Worm (Caenorhabditis elegans) whole organism, young adult: ENCODE measurements around the gene hecw-1.

Source experiments
- B0019.2 ChIP-seq: fragments of 200-800 bp; sonication (Bioruptor generic); conservative IDR thresholded peaks from 2 replicates; pipeline ENCODE4 v1.3.6; 2022; ENCODE audit warnings: missing genetic modification reagents, missing genetic modification characterization, missing compliant biosample characterization
- B0261.1 ChIP-seq: sonication (generic microtip); optimal IDR thresholded peaks from 2 replicates; lab custom pipeline; 2016; ENCODE audit warnings: mild to moderate bottlenecking, missing genetic modification characterization, moderate library complexity, missing compliant biosample characterization
- B0336.3 ChIP-seq: fragments of 200-800 bp; sonication (Bioruptor generic); IDR thresholded peaks from 2 replicates; pipeline ENCODE4 v1.3.6; 2022; ENCODE audit warnings: missing genetic modification characterization, missing compliant biosample characterization
- C17E4.6 ChIP-seq: fragments of 200-800 bp; sonication (Bioruptor generic); IDR thresholded peaks from 2 replicates; pipeline ENCODE4 v1.3.6; 2022; ENCODE audit warnings: missing genetic modification reagents, missing genetic modification characterization, missing compliant biosample characterization
- D2030.7 ChIP-seq: fragments of 200-800 bp; sonication (Bioruptor generic); IDR thresholded peaks from 2 replicates; pipeline ENCODE4 v1.3.6; 2022; ENCODE audit warnings: missing genetic modification reagents, missing genetic modification characterization, missing compliant biosample characterization
- F33H1.4 ChIP-seq: fragments of 200-800 bp; sonication (Bioruptor generic); IDR thresholded peaks from 2 replicates; pipeline ENCODE4 v1.3.6; 2022; ENCODE audit warnings: missing genetic modification reagents, missing genetic modification characterization, missing compliant biosample characterization
- F37B4.10 ChIP-seq: fragments of 200-800 bp; sonication (Bioruptor generic); IDR thresholded peaks from 2 replicates; pipeline ENCODE4 v1.3.6; 2022; ENCODE audit warnings: missing genetic modification characterization, missing compliant biosample characterization
- F57A8.1 ChIP-seq: fragments of 200-800 bp; sonication (Bioruptor generic); optimal IDR thresholded peaks from 2 replicates; lab custom pipeline; 2018; ENCODE audit warnings: mild to moderate bottlenecking, missing genetic modification characterization, moderate library complexity, missing compliant biosample characterization
- K11D2.4 ChIP-seq: fragments of 200-800 bp; sonication (Bioruptor generic); IDR thresholded peaks from 2 replicates; pipeline ENCODE4 v1.3.6; 2022; ENCODE audit warnings: missing genetic modification reagents, missing genetic modification characterization, missing compliant biosample characterization
- T26A5.8 ChIP-seq: sonication (generic microtip); optimal IDR thresholded peaks from 2 replicates; lab custom pipeline; 2016; ENCODE audit warnings: missing genetic modification characterization, missing compliant biosample characterization
- Y53F4B.3 ChIP-seq: fragments of 200-800 bp; sonication (Bioruptor generic); IDR thresholded peaks from 2 replicates; pipeline ENCODE4 v1.3.6; 2022; ENCODE audit warnings: missing genetic modification reagents, missing genetic modification characterization, missing compliant biosample characterization
- Y67H2A.10 ChIP-seq: fragments of 200-800 bp; sonication (Bioruptor generic); conservative IDR thresholded peaks from 2 replicates; pipeline ENCODE4 v1.3.6; 2022; ENCODE audit warnings: missing genetic modification reagents, missing genetic modification characterization, missing compliant biosample characterization
- atf-7 ChIP-seq: sonication (generic microtip); optimal IDR thresholded peaks from 2 replicates; lab custom pipeline; 2017; ENCODE audit warnings: mild to moderate bottlenecking, missing genetic modification characterization, missing compliant biosample characterization
- athp-1 ChIP-seq: sonication (generic microtip); optimal IDR thresholded peaks from 2 replicates; lab custom pipeline; 2017; ENCODE audit warnings: mild to moderate bottlenecking, missing genetic modification characterization, missing compliant biosample characterization
- bed-2 ChIP-seq: fragments of 200-800 bp; sonication (Bioruptor generic); IDR thresholded peaks from 2 replicates; pipeline ENCODE4 v1.3.6; 2022; ENCODE audit warnings: missing genetic modification reagents, missing genetic modification characterization, missing compliant biosample characterization
- cebp-1 ChIP-seq, 2 experiments: fragments of 200-800 bp in 1 of 2; sonication (Bioruptor generic) in 1 of 2; sonication (generic microtip) in 1 of 2; IDR thresholded peaks in 1 of 2; optimal IDR thresholded peaks in 1 of 2; 2 replicates each; pipeline versions ENCODE4 v1.3.6 to Lab custom; 2017 to 2022; ENCODE audit warnings: missing compliant biosample characterization in 2 of 2, missing genetic modification characterization in 2 of 2, mild to moderate bottlenecking in 1 of 2, missing genetic modification reagents in 1 of 2, moderate library complexity in 1 of 2
- cebp-2 ChIP-seq: fragments of 200-800 bp; sonication (Bioruptor generic); IDR thresholded peaks from 2 replicates; pipeline ENCODE4 v1.3.6; 2022; ENCODE audit warnings: missing genetic modification characterization, missing compliant biosample characterization
- ceh-100 ChIP-seq: fragments of 200-800 bp; sonication (Bioruptor generic); IDR thresholded peaks from 2 replicates; pipeline ENCODE4 v1.3.6; 2022; ENCODE audit warnings: missing genetic modification reagents, missing genetic modification characterization, missing compliant biosample characterization
- ceh-40 ChIP-seq: fragments of 200-800 bp; sonication (Bioruptor generic); IDR thresholded peaks from 2 replicates; pipeline ENCODE4 v1.3.6; 2022; ENCODE audit warnings: missing genetic modification characterization, missing compliant biosample characterization
- ceh-91 ChIP-seq: fragments of 200-800 bp; sonication (Bioruptor generic); IDR thresholded peaks from 2 replicates; pipeline ENCODE4 v1.3.6; 2022; ENCODE audit warnings: missing genetic modification reagents, missing genetic modification characterization, missing compliant biosample characterization
- egrh-3 ChIP-seq: fragments of 200-800 bp; sonication (Bioruptor generic); IDR thresholded peaks from 2 replicates; pipeline ENCODE4 v1.3.6; 2022; ENCODE audit warnings: missing genetic modification reagents, missing genetic modification characterization, missing compliant biosample characterization
- fkh-3 ChIP-seq: sonication (generic microtip); optimal IDR thresholded peaks from 2 replicates; lab custom pipeline; 2016; ENCODE audit warnings: mild to moderate bottlenecking, missing genetic modification characterization, missing compliant biosample characterization
- him-1 ChIP-seq: sonication (generic microtip); optimal IDR thresholded peaks from 2 replicates; lab custom pipeline; 2016; ENCODE audit warnings: missing genotype, missing genetic modification reagents, missing genetic modification characterization, missing compliant biosample characterization
- hlh-26 ChIP-seq: fragments of 200-800 bp; sonication (Bioruptor generic); conservative IDR thresholded peaks from 2 replicates; pipeline ENCODE4 v1.3.6; 2022; ENCODE audit warnings: missing genetic modification reagents, missing genetic modification characterization, missing compliant biosample characterization
- hmg-1.2 ChIP-seq: fragments of 200-800 bp; sonication (Bioruptor generic); IDR thresholded peaks from 2 replicates; pipeline ENCODE4 v1.3.6; 2022; ENCODE audit warnings: missing genetic modification reagents, missing genetic modification characterization, missing compliant biosample characterization
- hrde-1 ChIP-seq: sonication (generic microtip); optimal IDR thresholded peaks from 2 replicates; lab custom pipeline; 2016; ENCODE audit warnings: missing genetic modification characterization, mild to moderate bottlenecking, missing compliant biosample characterization, moderate library complexity, missing genotype, missing genetic modification reagents, borderline replicate concordance
- let-526 ChIP-seq: fragments of 200-800 bp; sonication (Bioruptor generic); IDR thresholded peaks from 2 replicates; pipeline ENCODE4 v1.3.6; 2022; ENCODE audit warnings: missing genetic modification reagents, missing genetic modification characterization, missing compliant biosample characterization
- lin-40 ChIP-seq: sonication (generic microtip); optimal IDR thresholded peaks from 2 replicates; lab custom pipeline; 2016; ENCODE audit warnings: missing genetic modification characterization, mild to moderate bottlenecking, missing compliant biosample characterization, missing genotype, missing genetic modification reagents
- lin-54 ChIP-seq: fragments of 200-800 bp; sonication (Bioruptor generic); optimal IDR thresholded peaks from 2 replicates; lab custom pipeline; 2018; ENCODE audit warnings: mild to moderate bottlenecking, missing genetic modification characterization, missing compliant biosample characterization
- lsl-1 ChIP-seq: fragments of 200-800 bp; sonication (Bioruptor generic); optimal IDR thresholded peaks from 2 replicates; lab custom pipeline; 2018; ENCODE audit warnings: mild to moderate bottlenecking, missing genetic modification characterization, moderate library complexity, missing compliant biosample characterization
- madf-10 ChIP-seq: sonication (generic microtip); optimal IDR thresholded peaks from 2 replicates; lab custom pipeline; 2016; ENCODE audit warnings: mild to moderate bottlenecking, missing genetic modification characterization, missing compliant biosample characterization
- mes-4 ChIP-seq: sonication (generic microtip); optimal IDR thresholded peaks from 2 replicates; lab custom pipeline; 2016; ENCODE audit warnings: missing genotype, missing genetic modification characterization, missing compliant biosample characterization
- nhr-90 ChIP-seq: sonication (generic microtip); optimal IDR thresholded peaks from 2 replicates; lab custom pipeline; 2016; ENCODE audit warnings: missing genotype, mild to moderate bottlenecking, missing genetic modification characterization, missing compliant biosample characterization
- repo-1 ChIP-seq: sonication (generic microtip); optimal IDR thresholded peaks from 2 replicates; lab custom pipeline; 2017; ENCODE audit warnings: mild to moderate bottlenecking, missing genetic modification characterization, missing compliant biosample characterization
- rpc-1 ChIP-seq, 2 experiments: fragments of 150-350 bp in 1 of 2; sonication (generic microtip) in 1 of 2; optimal IDR thresholded peaks; 2 replicates each; lab custom pipeline; 2014 to 2018; ENCODE audit warnings: missing biosample characterization in 1 of 2, missing genetic modification characterization in 1 of 2, missing genetic modification reagents in 1 of 2, missing genotype in 1 of 2
- sdz-38 ChIP-seq: sonication (generic microtip); optimal IDR thresholded peaks from 2 replicates; lab custom pipeline; 2016; ENCODE audit warnings: missing genotype, missing genetic modification characterization, missing compliant biosample characterization
- sea-2 ChIP-seq: fragments of 200-800 bp; sonication (Bioruptor generic); IDR thresholded peaks from 2 replicates; pipeline ENCODE4 v1.3.6; 2022; ENCODE audit warnings: missing genetic modification characterization, missing compliant biosample characterization
- snpc-3.4 ChIP-seq: sonication (generic microtip); optimal IDR thresholded peaks from 2 replicates; lab custom pipeline; 2017; ENCODE audit warnings: missing genetic modification characterization, mild to moderate bottlenecking, missing compliant biosample characterization, antibody characterized with exemption, moderate library complexity, missing genotype, missing genetic modification reagents
- somi-1 ChIP-seq: fragments of 200-800 bp; sonication (Bioruptor generic); optimal IDR thresholded peaks from 2 replicates; lab custom pipeline; 2018; ENCODE audit warnings: mild to moderate bottlenecking, missing genetic modification characterization, missing compliant biosample characterization
- tbp1 ChIP-seq: fragments of 200-800 bp; sonication (Bioruptor generic); optimal IDR thresholded peaks from 2 replicates; lab custom pipeline; 2018; ENCODE audit warnings: mild to moderate bottlenecking, missing genetic modification characterization, missing compliant biosample characterization
- tlf-1 ChIP-seq: fragments of 200-800 bp; sonication (Bioruptor generic); optimal IDR thresholded peaks from 2 replicates; lab custom pipeline; 2018; ENCODE audit warnings: mild to moderate bottlenecking, missing genetic modification characterization, missing compliant biosample characterization
- xnd-1 ChIP-seq: sonication (generic microtip); optimal IDR thresholded peaks from 2 replicates; lab custom pipeline; 2016; ENCODE audit warnings: missing genotype, missing genetic modification reagents, missing genetic modification characterization, missing compliant biosample characterization
- ztf-25 ChIP-seq: fragments of 200-800 bp; sonication (Bioruptor generic); IDR thresholded peaks from 2 replicates; pipeline ENCODE4 v1.3.6; 2022; ENCODE audit warnings: missing genetic modification reagents, missing genetic modification characterization, missing compliant biosample characterization
- ztf-6 ChIP-seq: fragments of 200-800 bp; sonication (Bioruptor generic); IDR thresholded peaks from 2 replicates; pipeline ENCODE4 v1.3.6; 2022; ENCODE audit warnings: missing genetic modification reagents, missing genetic modification characterization, missing compliant biosample characterization

The hecw-1 gene

ce11 chrIII:3360067-3360466 is 29.7 kb downstream of the hecw-1 start:
- no peak for TF ChIP-seq B0336.3 (GFP tag; lab: Robert Waterston, UW)

- no peak for TF ChIP-seq madf-10
- TF ChIP-seq Y53F4B.3 (GFP tag; lab: Robert Waterston, UW), result no peak
- peak; percentile 4 for TF ChIP-seq lsl-1 (GFP tag; lab: Kevin White, UChicago)
- TF ChIP-seq him-1, result no peak
- no peak for TF ChIP-seq repo-1
- TF ChIP-seq B0261.1, result peak; percentile 49
- no peak for TF ChIP-seq hrde-1 (tag; lab: Kevin White, UChicago)
- no peak for TF ChIP-seq bed-2
- no peak for TF ChIP-seq athp-1 (tag; lab: Kevin White, UChicago)
- no peak for TF ChIP-seq ceh-100 (GFP tag; lab: Robert Waterston, UW)
- no peak for TF ChIP-seq lin-54 (GFP tag; lab: Kevin White, UChicago)
- TF ChIP-seq atf-7, result no peak
- TF ChIP-seq Y67H2A.10, result no peak
- TF ChIP-seq let-526 (GFP tag; lab: Robert Waterston, UW), result no peak
- TF ChIP-seq hmg-1.2 (GFP tag; lab: Robert Waterston, UW), result 0 out of 2 replicates have a peak, but pooled peaks have one; percentile 16
- no peak for TF ChIP-seq lin-40
- no peak for TF ChIP-seq ceh-91 (GFP tag; lab: Robert Waterston, UW)
- TF ChIP-seq T26A5.8, result no peak
- TF ChIP-seq tbp1, result peak; percentile 79
- no peak for TF ChIP-seq mes-4 (tag; lab: Kevin White, UChicago)
- no peak for TF ChIP-seq ztf-25 (GFP tag; lab: Robert Waterston, UW)
- TF ChIP-seq F57A8.1, result no peak
- peak; percentile 44 for TF ChIP-seq rpc-1 (optimal IDR thresholded peaks at IDR 0.05; lab: Kevin White, UChicago)
- TF ChIP-seq rpc-1 (tag; optimal IDR thresholded peaks at IDR 0.05; lab: Kevin White, UChicago), result peak; percentile 71
- no peak for TF ChIP-seq ztf-6
- TF ChIP-seq B0019.2 (GFP tag; lab: Robert Waterston, UW), result no peak
- TF ChIP-seq egrh-3 (GFP tag; lab: Robert Waterston, UW), result no peak
- no peak for TF ChIP-seq sdz-38 (tag; lab: Kevin White, UChicago)
- no peak for TF ChIP-seq somi-1 (GFP tag; lab: Kevin White, UChicago)
- 0 out of 2 replicates have a peak, but pooled peaks have one; percentile 23 for TF ChIP-seq F33H1.4 (GFP tag; lab: Robert Waterston, UW)
- no peak for TF ChIP-seq xnd-1 (tag; lab: Kevin White, UChicago)
- TF ChIP-seq F37B4.10 (GFP tag; lab: Robert Waterston, UW), result no peak
- no peak for TF ChIP-seq nhr-90 (tag; lab: Kevin White, UChicago)
- TF ChIP-seq cebp-2, result no peak
- TF ChIP-seq ceh-40 (GFP tag; lab: Robert Waterston, UW), result no peak
- TF ChIP-seq snpc-3.4 (tag; lab: Kevin White, UChicago), result no peak
- TF ChIP-seq hlh-26 (GFP tag; lab: Robert Waterston, UW), result no peak
- TF ChIP-seq sea-2 (GFP tag; lab: Robert Waterston, UW), result no peak
Measured at ce11 chrIII:3355791-3356190, 34.0 kb downstream of the hecw-1 start.

ce11 chrIII:3351672-3352071 is 38.1 kb downstream of the hecw-1 start:
- no peak for TF ChIP-seq tlf-1 (GFP tag; lab: Kevin White, UChicago)
- TF ChIP-seq ceh-91 (GFP tag; lab: Robert Waterston, UW), result no peak
- TF ChIP-seq fkh-3 (tag; lab: Kevin White, UChicago), result no peak
- no peak for TF ChIP-seq K11D2.4 (GFP tag; lab: Robert Waterston, UW)
- TF ChIP-seq D2030.7 (GFP tag; lab: Robert Waterston, UW), result no peak
- no peak for TF ChIP-seq cebp-1 (GFP tag; IDR thresholded peaks at IDR 0.05; lab: Robert Waterston, UW)
- no peak for TF ChIP-seq cebp-1 (tag; optimal IDR thresholded peaks at IDR 0.05; lab: Kevin White, UChicago)
- TF ChIP-seq C17E4.6 (GFP tag; lab: Robert Waterston, UW), result no peak
